Worm (Caenorhabditis elegans) whole organism, young adult: ENCODE data around the gene set-17.

Experiments used
- C06A6.2 ChIP-seq: fragments of 200-800 bp; sonication (Bioruptor generic); conservative IDR thresholded peaks from 2 replicates; pipeline ENCODE4 v1.3.6; 2022; ENCODE audit warnings: missing genetic modification characterization, missing compliant biosample characterization
- D2030.7 ChIP-seq: fragments of 200-800 bp; sonication (Bioruptor generic); IDR thresholded peaks from 2 replicates; pipeline ENCODE4 v1.3.6; 2022; ENCODE audit warnings: missing genetic modification reagents, missing genetic modification characterization, missing compliant biosample characterization
- F22D6.2 ChIP-seq: sonication (generic microtip); optimal IDR thresholded peaks from 2 replicates; lab custom pipeline; 2016; ENCODE audit warnings: mild to moderate bottlenecking, missing genetic modification characterization, missing compliant biosample characterization
- F39B2.1 ChIP-seq: fragments of 200-800 bp; sonication (Bioruptor generic); IDR thresholded peaks from 2 replicates; pipeline ENCODE4 v1.3.6; 2022; ENCODE audit warnings: missing genetic modification reagents, missing genetic modification characterization, missing compliant biosample characterization
- T26A5.8 ChIP-seq: sonication (generic microtip); optimal IDR thresholded peaks from 2 replicates; lab custom pipeline; 2016; ENCODE audit warnings: missing genetic modification characterization, missing compliant biosample characterization
- Y67H2A.10 ChIP-seq: fragments of 200-800 bp; sonication (Bioruptor generic); conservative IDR thresholded peaks from 2 replicates; pipeline ENCODE4 v1.3.6; 2022; ENCODE audit warnings: missing genetic modification reagents, missing genetic modification characterization, missing compliant biosample characterization
- attf-3 ChIP-seq: fragments of 200-800 bp; sonication (Bioruptor generic); conservative IDR thresholded peaks from 2 replicates; pipeline ENCODE4 v1.3.6; 2022; ENCODE audit warnings: missing genetic modification reagents, missing genetic modification characterization, missing compliant biosample characterization
- bed-2 ChIP-seq: fragments of 200-800 bp; sonication (Bioruptor generic); IDR thresholded peaks from 2 replicates; pipeline ENCODE4 v1.3.6; 2022; ENCODE audit warnings: missing genetic modification reagents, missing genetic modification characterization, missing compliant biosample characterization
- cebp-1 ChIP-seq, 2 experiments: fragments of 200-800 bp in 1 of 2; sonication (Bioruptor generic) in 1 of 2; sonication (generic microtip) in 1 of 2; IDR thresholded peaks in 1 of 2; optimal IDR thresholded peaks in 1 of 2; 2 replicates each; pipeline versions ENCODE4 v1.3.6 to Lab custom; 2017 to 2022; ENCODE audit warnings: missing compliant biosample characterization in 2 of 2, missing genetic modification characterization in 2 of 2, mild to moderate bottlenecking in 1 of 2, missing genetic modification reagents in 1 of 2, moderate library complexity in 1 of 2
- cebp-2 ChIP-seq: fragments of 200-800 bp; sonication (Bioruptor generic); IDR thresholded peaks from 2 replicates; pipeline ENCODE4 v1.3.6; 2022; ENCODE audit warnings: missing genetic modification characterization, missing compliant biosample characterization
- chd-7 ChIP-seq: sonication (generic microtip); optimal IDR thresholded peaks from 2 replicates; lab custom pipeline; 2016; ENCODE audit warnings: mild to moderate bottlenecking, missing genetic modification characterization, moderate library complexity, missing compliant biosample characterization
- ekl-4 ChIP-seq: fragments of 200-800 bp; sonication (Bioruptor generic); IDR thresholded peaks from 2 replicates; pipeline ENCODE4 v1.3.6; 2022; ENCODE audit warnings: missing genetic modification reagents, missing genetic modification characterization, missing compliant biosample characterization
- hmg-1.2 ChIP-seq: fragments of 200-800 bp; sonication (Bioruptor generic); IDR thresholded peaks from 2 replicates; pipeline ENCODE4 v1.3.6; 2022; ENCODE audit warnings: missing genetic modification reagents, missing genetic modification characterization, missing compliant biosample characterization
- hmg-20 ChIP-seq: fragments of 200-800 bp; sonication (Bioruptor generic); IDR thresholded peaks from 2 replicates; pipeline ENCODE4 v1.3.6; 2022; ENCODE audit warnings: missing genetic modification reagents, missing genetic modification characterization, missing compliant biosample characterization
- let-526 ChIP-seq: fragments of 200-800 bp; sonication (Bioruptor generic); IDR thresholded peaks from 2 replicates; pipeline ENCODE4 v1.3.6; 2022; ENCODE audit warnings: missing genetic modification reagents, missing genetic modification characterization, missing compliant biosample characterization
- lin-40 ChIP-seq: sonication (generic microtip); optimal IDR thresholded peaks from 2 replicates; lab custom pipeline; 2016; ENCODE audit warnings: missing genetic modification characterization, mild to moderate bottlenecking, missing compliant biosample characterization, missing genotype, missing genetic modification reagents
- lin-54 ChIP-seq: fragments of 200-800 bp; sonication (Bioruptor generic); optimal IDR thresholded peaks from 2 replicates; lab custom pipeline; 2018; ENCODE audit warnings: mild to moderate bottlenecking, missing genetic modification characterization, missing compliant biosample characterization
- madf-3 ChIP-seq: fragments of 200-800 bp; sonication (Bioruptor generic); IDR thresholded peaks from 2 replicates; pipeline ENCODE4 v1.3.6; 2022; ENCODE audit warnings: missing genetic modification reagents, missing genetic modification characterization, missing compliant biosample characterization
- madf-8 ChIP-seq: fragments of 200-800 bp; sonication (Bioruptor generic); conservative IDR thresholded peaks from 2 replicates; pipeline ENCODE4 v1.3.6; 2022; ENCODE audit warnings: missing genetic modification reagents, missing genetic modification characterization, missing compliant biosample characterization
- mel-28 ChIP-seq: sonication (generic microtip); optimal IDR thresholded peaks from 2 replicates; lab custom pipeline; 2016; ENCODE audit warnings: borderline replicate concordance, mild to moderate bottlenecking, missing genetic modification characterization, missing compliant biosample characterization
- mes-4 ChIP-seq: sonication (generic microtip); optimal IDR thresholded peaks from 2 replicates; lab custom pipeline; 2016; ENCODE audit warnings: missing genotype, missing genetic modification characterization, missing compliant biosample characterization
- nhr-80 ChIP-seq: sonication (generic microtip); optimal IDR thresholded peaks from 2 replicates; lab custom pipeline; 2016; ENCODE audit warnings: missing genetic modification characterization, missing compliant biosample characterization
- pha-4 ChIP-seq: fragments of 150-350 bp; sonication (generic microtip); optimal IDR thresholded peaks from 2 replicates; lab custom pipeline; 2014; ENCODE audit warnings: missing biosample characterization, missing genetic modification reagents, missing genetic modification characterization
- repo-1 ChIP-seq: sonication (generic microtip); optimal IDR thresholded peaks from 2 replicates; lab custom pipeline; 2017; ENCODE audit warnings: mild to moderate bottlenecking, missing genetic modification characterization, missing compliant biosample characterization
- rpc-1 ChIP-seq, 2 experiments: fragments of 150-350 bp in 1 of 2; sonication (generic microtip) in 1 of 2; optimal IDR thresholded peaks; 2 replicates each; lab custom pipeline; 2014 to 2018; ENCODE audit warnings: missing biosample characterization in 1 of 2, missing genetic modification characterization in 1 of 2, missing genetic modification reagents in 1 of 2, missing genotype in 1 of 2
- sea-2 ChIP-seq: fragments of 200-800 bp; sonication (Bioruptor generic); IDR thresholded peaks from 2 replicates; pipeline ENCODE4 v1.3.6; 2022; ENCODE audit warnings: missing genetic modification characterization, missing compliant biosample characterization
- snpc-1.3 ChIP-seq: sonication (generic microtip); optimal IDR thresholded peaks from 2 replicates; lab custom pipeline; 2017; ENCODE audit warnings: missing genetic modification characterization, mild to moderate bottlenecking, missing compliant biosample characterization, antibody characterized with exemption, moderate library complexity, missing genotype, missing genetic modification reagents; ENCODE audit not compliant: insufficient read depth
- snpc-3.4 ChIP-seq: sonication (generic microtip); optimal IDR thresholded peaks from 2 replicates; lab custom pipeline; 2017; ENCODE audit warnings: missing genetic modification characterization, mild to moderate bottlenecking, missing compliant biosample characterization, antibody characterized with exemption, moderate library complexity, missing genotype, missing genetic modification reagents
- zim-3 ChIP-seq: sonication (generic microtip); optimal IDR thresholded peaks from 2 replicates; lab custom pipeline; 2017; ENCODE audit warnings: mild to moderate bottlenecking, missing genetic modification characterization, moderate library complexity, missing compliant biosample characterization
- ztf-18 ChIP-seq: sonication (generic microtip); optimal IDR thresholded peaks from 2 replicates; lab custom pipeline; 2016; ENCODE audit warnings: missing genotype, mild to moderate bottlenecking, missing genetic modification characterization, missing compliant biosample characterization
- ztf-25 ChIP-seq: fragments of 200-800 bp; sonication (Bioruptor generic); IDR thresholded peaks from 2 replicates; pipeline ENCODE4 v1.3.6; 2022; ENCODE audit warnings: missing genetic modification reagents, missing genetic modification characterization, missing compliant biosample characterization
- ztf-26 ChIP-seq: sonication (generic microtip); optimal IDR thresholded peaks from 2 replicates; lab custom pipeline; 2017; ENCODE audit warnings: missing genetic modification characterization, missing compliant biosample characterization
- ztf-28 ChIP-seq: fragments of 200-800 bp; sonication (Bioruptor generic); IDR thresholded peaks from 2 replicates; pipeline ENCODE4 v1.3.6; 2022; ENCODE audit warnings: missing genetic modification reagents, missing genetic modification characterization, missing compliant biosample characterization

Gene set-17

ce11 chrII:8927253-8927791, 13.0 kb downstream of the set-17 start, which contains the start of gene cct-2 (continued):
- TF ChIP-seq zim-3 (tag; lab: Kevin White, UChicago) (no peak), F39B2.1 (GFP tag; lab: Robert Waterston, UW) (no peak), nhr-80 (tag; lab: Kevin White, UChicago) (peak; percentile 12), ztf-28 (GFP tag; lab: Robert Waterston, UW) (no peak), madf-8 (GFP tag; lab: Robert Waterston, UW) (0 out of 2 replicates have a peak, but pooled peaks have one; percentile 17), ztf-26 (tag; lab: Kevin White, UChicago) (no peak), T26A5.8 (tag; lab: Kevin White, UChicago) (no peak), mes-4 (tag; lab: Kevin White, UChicago) (no peak), sea-2 (GFP tag; lab: Robert Waterston, UW) (no peak), lin-54 (peak; percentile 2), let-526 (GFP tag; lab: Robert Waterston, UW) (no peak), snpc-3.4 (tag; lab: Kevin White, UChicago) (peak; percentile 19), chd-7 (tag; lab: Kevin White, UChicago) (no peak), C06A6.2 (no peak), bed-2 (GFP tag; lab: Robert Waterston, UW) (no peak), D2030.7 (no peak), pha-4 (no peak), rpc-1 (optimal IDR thresholded peaks at IDR 0.05; lab: Kevin White, UChicago) (no peak), rpc-1 (tag; optimal IDR thresholded peaks at IDR 0.05; lab: Kevin White, UChicago) (no peak), ztf-18 (no peak)

- TF ChIP-seq F39B2.1 (GFP tag; lab: Robert Waterston, UW) (no peak), attf-3 (no peak), sea-2 (GFP tag; lab: Robert Waterston, UW) (no peak), snpc-1.3 (tag; lab: Kevin White, UChicago) (no peak), repo-1 (tag; lab: Kevin White, UChicago) (no peak), lin-40 (tag; lab: Kevin White, UChicago) (no peak), ztf-25 (GFP tag; lab: Robert Waterston, UW) (no peak), hmg-1.2 (no peak), mel-28 (tag; lab: Kevin White, UChicago) (no peak), cebp-2 (GFP tag; lab: Robert Waterston, UW) (no peak), ekl-4 (no peak), Y67H2A.10 (no peak), madf-8 (GFP tag; lab: Robert Waterston, UW) (no peak), let-526 (GFP tag; lab: Robert Waterston, UW) (no peak)
Measured at ce11 chrII:8926451-8926850, 13.8 kb downstream of the set-17 start, which contains the start of gene B0457.2. Gene B0457.2, minus strand, starts transcription at chrII:8926551.

- no peak for TF ChIP-seq madf-3
- peak; percentile 47 for TF ChIP-seq nhr-80 (tag; lab: Kevin White, UChicago)
Measured at ce11 chrII:8923187-8923586, 17.1 kb downstream of the set-17 start.

ce11 chrII:8922140-8922539, 18.1 kb downstream of the set-17 start, which contains the start of gene B0457.6:
Gene B0457.6, plus strand, starts transcription at chrII:8922423.
- TF ChIP-seq F22D6.2 (no peak), nhr-80 (tag; lab: Kevin White, UChicago) (peak; percentile 67)

ce11 chrII:8921456-8921855, 18.8 kb downstream of the set-17 start:
- no peak for TF ChIP-seq cebp-1 (GFP tag; IDR thresholded peaks at IDR 0.05; lab: Robert Waterston, UW)
- peak; percentile 80 for TF ChIP-seq cebp-1 (tag; optimal IDR thresholded peaks at IDR 0.05; lab: Kevin White, UChicago)
- TF ChIP-seq hmg-20 (GFP tag; lab: Robert Waterston, UW), result no peak
